Fruit fly (Drosophila melanogaster): Measurements from ENCODE around the gene CG12608.

Gene CG12608

dm6 chrX:15335845-15336453 is 8.5 kb downstream of the CG12608 start (continued):
- TF ChIP-seq CG4318 (GFP tag; optimal IDR thresholded peaks at IDR 0.05) (no peak), CG11294 (GFP tag; IDR thresholded peaks at IDR 0.05) (no peak), acj6 (GFP tag; optimal IDR thresholded peaks at IDR 0.05) (no peak), CG11902 (GFP tag; optimal IDR thresholded peaks at IDR 0.05) (no peak), CG9139 (GFP tag; optimal IDR thresholded peaks at IDR 0.05) (no peak), CG31627 (GFP tag; optimal IDR thresholded peaks at IDR 0.05) (peak; percentile 20), dsx (GFP tag; optimal IDR thresholded peaks at IDR 0.05; ENCODE audit: poor library complexity, severe bottlenecking) (no peak), Blimp-1 (GFP tag; optimal IDR thresholded peaks at IDR 0.05) (no peak), fkh (GFP tag; optimal IDR thresholded peaks at IDR 0.05) (no peak), CG15336 (GFP tag; IDR thresholded peaks at IDR 0.05) (no peak), CG8319 (GFP tag; optimal IDR thresholded peaks at IDR 0.05) (no peak)

dm6 chrX:15334999-15335398 is 9.4 kb downstream of the CG12608 start:
- TF ChIP-seq Eip78C (GFP tag) (peak; percentile 36), svp (GFP tag) (peak; percentile 94), Lpt (GFP tag; optimal IDR thresholded peaks at IDR 0.05) (no peak)

dm6 chrX:15333066-15333874 is 11.2 kb downstream of the CG12608 start, which contains the start of the genes CG9114 and HDAC6:
Gene CG9114 (minus strand): TSS chrX:15333154.
Gene HDAC6 (plus strand): TSS chrX:15333310.
- TF ChIP-seq Sox15 (GFP tag; optimal IDR thresholded peaks at IDR 0.05) (no peak), CG4318 (GFP tag; optimal IDR thresholded peaks at IDR 0.05) (no peak), pdm3 (GFP tag; optimal IDR thresholded peaks at IDR 0.05) (no peak), CG6163 (GFP tag; IDR thresholded peaks at IDR 0.05) (peak; percentile 53; the same call in 1 of the 3 replicates), Eip93F (GFP tag; optimal IDR thresholded peaks at IDR 0.05) (no peak), achi (GFP tag; optimal IDR thresholded peaks at IDR 0.05) (no peak), fkh (GFP tag; optimal IDR thresholded peaks at IDR 0.05) (peak; percentile 68), lz (GFP tag; optimal IDR thresholded peaks at IDR 0.05) (peak; percentile 10), net (GFP tag; optimal IDR thresholded peaks at IDR 0.05) (peak; percentile 19), CG9139 (GFP tag; optimal IDR thresholded peaks at IDR 0.05) (no peak), dsx (GFP tag; optimal IDR thresholded peaks at IDR 0.05; ENCODE audit: poor library complexity, severe bottlenecking) (peak; percentile 51), topi (GFP tag; optimal IDR thresholded peaks at IDR 0.05) (peak; percentile 12), fd59A (GFP tag; optimal IDR thresholded peaks at IDR 0.05) (no peak), CG6854 (GFP tag; optimal IDR thresholded peaks at IDR 0.05) (no peak), CG31627 (GFP tag; optimal IDR thresholded peaks at IDR 0.05) (no peak), cyc (GFP tag; optimal IDR thresholded peaks at IDR 0.05) (no peak), OdsH (GFP tag; optimal IDR thresholded peaks at IDR 0.05) (no peak), Sox102F (GFP tag; optimal IDR thresholded peaks at IDR 0.05) (no peak), svp (GFP tag) (peak; percentile 84), ss (GFP tag; optimal IDR thresholded peaks at IDR 0.05) (peak; percentile 3 to 9), Hr39 (GFP tag; optimal IDR thresholded peaks at IDR 0.05) (no peak), CG6792 (GFP tag; optimal IDR thresholded peaks at IDR 0.05) (peak; percentile 12), Smox (GFP tag; optimal IDR thresholded peaks at IDR 0.05) (no peak), Eip78C (GFP tag) (peak; percentile 59), dac (GFP tag; optimal IDR thresholded peaks at IDR 0.05) (no peak), Lpt (GFP tag; optimal IDR thresholded peaks at IDR 0.05) (peak; percentile 31), Met (GFP tag; optimal IDR thresholded peaks at IDR 0.05) (no peak), Ets21C (GFP tag; optimal IDR thresholded peaks at IDR 0.05) (no peak), CG7368 (GFP tag; optimal IDR thresholded peaks at IDR 0.05) (peak; percentile 0), CG15336 (GFP tag; IDR thresholded peaks at IDR 0.05) (no peak), CG6808 (GFP tag; optimal IDR thresholded peaks at IDR 0.05) (no peak), CG11902 (GFP tag; optimal IDR thresholded peaks at IDR 0.05) (no peak), CG10631 (GFP tag; optimal IDR thresholded peaks at IDR 0.05) (no peak), esn (GFP tag; optimal IDR thresholded peaks at IDR 0.05) (peak; percentile 15), CG10669 (GFP tag; optimal IDR thresholded peaks at IDR 0.05) (no peak), CG11762 (GFP tag; optimal IDR thresholded peaks at IDR 0.05; ENCODE audit: insufficient read depth) (no peak), fd85E (GFP tag; optimal IDR thresholded peaks at IDR 0.05) (no peak), CG11294 (GFP tag; IDR thresholded peaks at IDR 0.05) (no peak), CG8119 (GFP tag; IDR thresholded peaks at IDR 0.05) (no peak), Eip75B (GFP tag; optimal IDR thresholded peaks at IDR 0.05) (peak; percentile 40), CG34406 (GFP tag; optimal IDR thresholded peaks at IDR 0.05) (peak; percentile 3)
